Worm (Caenorhabditis elegans) whole organism, mixed stage, embryonic: Measurements from ENCODE around the gene nhr-223.
"Not testable (repeated sequence)": the region's sequence is repeated elsewhere in the genome, so short reads cannot be mapped to it uniquely, and the experiment has no call there.

ENCODE experiments used
- bed-3 ChIP-seq: fragments of 200-800 bp; sonication (Bioruptor generic); optimal IDR thresholded peaks from 3 replicates; lab custom pipeline; 2018; ENCODE audit warnings: mild to moderate bottlenecking, missing genetic modification characterization, moderate library complexity, missing compliant biosample characterization
- blmp-1 ChIP-seq: fragments of 150-350 bp; optimal IDR thresholded peaks from 2 replicates; lab custom pipeline; 2014; ENCODE audit warnings: missing biosample characterization, missing genetic modification characterization
- ceh-39 ChIP-seq: fragments of 150-350 bp; optimal IDR thresholded peaks from 2 replicates; lab custom pipeline; 2014; ENCODE audit warnings: missing biosample characterization, missing genetic modification characterization
- ceh-43 ChIP-seq: fragments of 200-800 bp; sonication (Bioruptor generic); optimal IDR thresholded peaks from 2 replicates; lab custom pipeline; 2018; ENCODE audit warnings: mild to moderate bottlenecking, missing genetic modification characterization, moderate library complexity, missing compliant biosample characterization
- ceh-83 ChIP-seq: fragments of 200-800 bp; sonication (Bioruptor generic); optimal IDR thresholded peaks from 2 replicates; lab custom pipeline; 2018; ENCODE audit warnings: mild to moderate bottlenecking, missing genetic modification characterization, missing compliant biosample characterization
- ces-1 ChIP-seq: fragments of 150-350 bp; optimal IDR thresholded peaks from 2 replicates; lab custom pipeline; 2014; ENCODE audit warnings: missing biosample characterization, missing genetic modification reagents, missing genetic modification characterization
- cnd-1 ChIP-seq: fragments of 200-800 bp; sonication (Bioruptor generic); optimal IDR thresholded peaks from 2 replicates; lab custom pipeline; 2018; ENCODE audit warnings: mild to moderate bottlenecking, missing genetic modification characterization, missing compliant biosample characterization
- drap-1 ChIP-seq: fragments of 200-800 bp; sonication (Bioruptor generic); optimal IDR thresholded peaks from 3 replicates; lab custom pipeline; 2018; ENCODE audit warnings: mild to moderate bottlenecking, missing genetic modification characterization, missing compliant biosample characterization
- elt-1 ChIP-seq: sonication (generic microtip); optimal IDR thresholded peaks from 2 replicates; lab custom pipeline; 2017; ENCODE audit warnings: missing genetic modification characterization, mild to moderate bottlenecking, missing compliant biosample characterization, antibody characterized with exemption, moderate library complexity, borderline replicate concordance; ENCODE audit not compliant: insufficient read depth
- elt-3 ChIP-seq: fragments of 150-350 bp; optimal IDR thresholded peaks from 2 replicates; lab custom pipeline; 2014; ENCODE audit warnings: missing biosample characterization, missing genetic modification characterization
- ham-2 ChIP-seq: fragments of 200-800 bp; sonication (Bioruptor generic); optimal IDR thresholded peaks from 2 replicates; lab custom pipeline; 2018; ENCODE audit warnings: mild to moderate bottlenecking, missing genetic modification characterization, missing compliant biosample characterization
- hlh-1 ChIP-seq: fragments of 150-350 bp; optimal IDR thresholded peaks from 2 replicates; lab custom pipeline; 2014; ENCODE audit warnings: missing biosample characterization, missing genetic modification reagents, missing genetic modification characterization
- lin-13 ChIP-seq: fragments of 150-350 bp; optimal IDR thresholded peaks from 2 replicates; lab custom pipeline; 2014; ENCODE audit warnings: missing biosample characterization, missing genetic modification characterization
- lin-32 ChIP-seq: fragments of 200-800 bp; sonication (Bioruptor generic); optimal IDR thresholded peaks from 2 replicates; lab custom pipeline; 2018; ENCODE audit warnings: mild to moderate bottlenecking, missing genetic modification characterization, missing compliant biosample characterization
- lsy-2 ChIP-seq: fragments of 150-350 bp; optimal IDR thresholded peaks from 2 replicates; lab custom pipeline; 2014; ENCODE audit warnings: missing biosample characterization, missing genetic modification characterization
- mab-5 ChIP-seq: fragments of 150-350 bp; optimal IDR thresholded peaks from 2 replicates; lab custom pipeline; 2014; ENCODE audit warnings: missing biosample characterization, missing genetic modification characterization
- mls-2 ChIP-seq: sonication (generic microtip); optimal IDR thresholded peaks from 2 replicates; lab custom pipeline; 2016; ENCODE audit warnings: mild to moderate bottlenecking, missing genetic modification characterization, moderate library complexity, missing compliant biosample characterization
- nhr-2 ChIP-seq: fragments of 150-350 bp; optimal IDR thresholded peaks from 2 replicates; lab custom pipeline; 2014; ENCODE audit warnings: missing biosample characterization, missing genetic modification characterization
- nhr-237 ChIP-seq: fragments of 150-350 bp; optimal IDR thresholded peaks from 2 replicates; lab custom pipeline; 2014; ENCODE audit warnings: missing biosample characterization, missing genetic modification characterization
- nhr-28 ChIP-seq: fragments of 150-350 bp; optimal IDR thresholded peaks from 2 replicates; lab custom pipeline; 2014; ENCODE audit warnings: missing biosample characterization, missing genetic modification characterization
- nhr-76 ChIP-seq: sonication (generic microtip); optimal IDR thresholded peaks from 2 replicates; lab custom pipeline; 2017; ENCODE audit warnings: missing biosample characterization, missing genetic modification characterization
- pha-4 ChIP-seq: fragments of 150-350 bp; optimal IDR thresholded peaks from 2 replicates; lab custom pipeline; 2018; ENCODE audit warnings: missing biosample characterization, missing genetic modification reagents, missing genetic modification characterization
- sem-2 ChIP-seq: fragments of 200-800 bp; sonication (Bioruptor generic); optimal IDR thresholded peaks from 2 replicates; lab custom pipeline; 2018; ENCODE audit warnings: mild to moderate bottlenecking, missing genetic modification characterization, missing compliant biosample characterization
- snpc-4 ChIP-seq: fragments of 150-350 bp; optimal IDR thresholded peaks from 2 replicates; lab custom pipeline; 2014; ENCODE audit warnings: missing biosample characterization, missing genetic modification characterization
- sptf-1 ChIP-seq: sonication (generic microtip); optimal IDR thresholded peaks from 2 replicates; lab custom pipeline; 2017; ENCODE audit warnings: mild to moderate bottlenecking, missing genetic modification characterization, moderate library complexity, missing compliant biosample characterization
- tbx-8 ChIP-seq: fragments of 200-800 bp; sonication (Bioruptor generic); optimal IDR thresholded peaks from 2 replicates; lab custom pipeline; 2018; ENCODE audit warnings: mild to moderate bottlenecking, missing genetic modification characterization, moderate library complexity, missing compliant biosample characterization
- unc-39 ChIP-seq: fragments of 150-350 bp; optimal IDR thresholded peaks from 2 replicates; lab custom pipeline; 2014; ENCODE audit warnings: missing biosample characterization, missing genetic modification characterization
- unc-62 ChIP-seq: fragments of 150-350 bp; optimal IDR thresholded peaks from 2 replicates; lab custom pipeline; 2014; ENCODE audit warnings: missing biosample characterization, missing genetic modification reagents, missing genetic modification characterization
- zip-8 ChIP-seq: fragments of 150-350 bp; optimal IDR thresholded peaks from 2 replicates; lab custom pipeline; 2014; ENCODE audit warnings: missing biosample characterization, missing genetic modification characterization
- ztf-11 ChIP-seq: fragments of 150-350 bp; optimal IDR thresholded peaks from 2 replicates; lab custom pipeline; 2014; ENCODE audit warnings: missing biosample characterization, missing genetic modification characterization

nhr-223 gene

DNA sequence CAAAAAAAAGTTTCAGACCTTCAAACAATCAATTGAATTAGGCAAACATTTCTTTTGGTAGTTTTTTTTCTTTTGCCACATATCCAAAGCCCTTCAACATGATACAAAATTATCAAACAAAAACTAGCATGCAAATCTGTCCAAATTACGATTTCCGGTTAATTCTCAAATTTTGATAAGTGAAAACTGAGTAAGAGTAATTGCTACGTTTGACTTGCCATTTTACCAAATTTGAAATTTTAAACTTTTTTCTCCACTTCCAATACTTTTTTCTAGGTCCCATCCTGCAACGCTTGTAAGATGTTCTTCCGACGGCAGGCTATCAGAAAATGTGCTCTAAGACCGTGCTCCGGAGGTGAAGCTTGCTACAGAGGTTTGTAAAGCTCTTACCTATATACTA, at the start of gene nhr-223:
TSS of gene nhr-223 (plus strand) at position 301 of the 400 bp plus-strand sequence.
- TF ChIP-seq ztf-11 (tag; lab: Kevin White, UChicago) (no peak), snpc-4 (tag; lab: Kevin White, UChicago) (no peak), lin-32 (GFP tag; lab: Kevin White, UChicago) (no peak), cnd-1 (no peak), mab-5 (tag; lab: Kevin White, UChicago) (no peak), ham-2 (GFP tag; lab: Kevin White, UChicago) (no peak), ces-1 (GFP tag; lab: Kevin White, UChicago) (no peak), ceh-83 (GFP tag; lab: Kevin White, UChicago) (no peak), mls-2 (tag; lab: Kevin White, UChicago) (no peak), elt-1 (no peak), ceh-43 (GFP tag; lab: Kevin White, UChicago) (no peak), nhr-76 (tag; lab: Kevin White, UChicago) (no peak), zip-8 (no peak), drap-1 (GFP tag; lab: Kevin White, UChicago) (no peak)

DNA sequence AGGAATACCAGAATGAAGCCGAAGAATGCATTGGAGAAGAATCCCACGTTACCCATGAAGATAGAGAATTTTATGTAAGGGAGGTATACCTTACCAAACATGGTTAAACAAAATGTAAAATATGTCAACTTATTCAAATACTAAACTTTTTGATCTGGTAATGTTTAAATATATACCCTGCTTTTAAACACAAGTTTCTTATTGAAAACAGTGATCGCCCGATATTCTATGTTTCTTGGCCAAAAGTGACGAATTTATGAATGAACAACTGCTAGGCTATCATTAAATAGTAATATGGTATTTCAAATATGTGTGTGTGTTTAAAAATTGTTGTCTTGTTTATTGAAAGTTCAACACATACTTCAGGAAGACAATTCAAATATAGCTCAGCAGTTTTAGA, 47.8 kb upstream of the nhr-223 start, which contains the start of gene T23D5.8:
TSS of gene T23D5.8 (minus strand) at position 101 of the 400 bp plus-strand sequence.
- TF ChIP-seq bed-3 (GFP tag; lab: Kevin White, UChicago); mab-5 (tag; lab: Kevin White, UChicago); sem-2: not testable (repeated sequence)

DNA sequence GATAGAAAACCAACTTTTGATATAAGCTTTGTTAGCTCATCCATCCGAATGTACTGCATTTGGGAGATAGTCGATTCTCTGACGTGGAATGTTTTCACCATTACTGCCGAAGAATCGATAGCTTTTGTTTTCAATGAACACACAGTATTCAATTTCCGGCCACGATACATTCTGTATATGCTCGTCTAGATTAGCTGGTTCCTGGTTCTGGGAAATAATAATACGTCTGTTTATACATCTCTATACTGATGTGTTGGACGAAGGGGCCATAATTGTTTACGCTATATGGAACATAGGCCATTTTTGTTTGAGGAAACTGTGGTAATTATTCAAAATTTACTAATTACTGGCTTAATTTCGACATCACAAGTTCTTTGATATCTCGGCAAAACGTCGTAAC, 46.1 kb upstream of the nhr-223 start, which contains the start of gene str-6:
TSS of gene str-6 (minus strand) at position 101 of the 400 bp plus-strand sequence.
- TF ChIP-seq ceh-39 (tag; lab: Kevin White, UChicago) = no peak
- TF ChIP-seq cnd-1 = no peak
- no peak for TF ChIP-seq nhr-28
- TF ChIP-seq ham-2 (GFP tag; lab: Kevin White, UChicago) = no peak
- TF ChIP-seq tbx-8 (GFP tag; lab: Kevin White, UChicago) = no peak
- no peak for TF ChIP-seq bed-3 (GFP tag; lab: Kevin White, UChicago)
- TF ChIP-seq nhr-237 (tag; lab: Kevin White, UChicago) = no peak
- no peak for TF ChIP-seq lin-32 (GFP tag; lab: Kevin White, UChicago)

DNA sequence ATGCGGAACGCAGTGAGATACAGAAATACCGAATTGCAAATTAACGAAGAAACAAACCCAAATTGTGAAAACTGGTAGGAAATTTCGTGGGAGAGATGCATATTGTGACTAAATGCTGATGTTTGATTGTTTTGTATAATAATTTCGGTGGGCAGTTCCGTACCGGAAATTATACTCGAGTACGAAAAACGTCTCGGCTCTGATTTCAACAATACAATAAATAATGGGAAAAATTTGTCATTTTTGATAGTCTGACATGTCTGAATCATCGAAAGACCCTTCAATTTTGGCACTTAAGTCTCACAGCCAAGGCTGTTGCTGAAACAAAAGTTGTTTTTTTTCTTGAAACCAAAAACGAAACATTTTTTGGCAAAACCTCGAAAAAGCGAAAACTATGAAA, 44.1 kb upstream of the nhr-223 start, which contains the start of gene str-43:
TSS of gene str-43 (minus strand) at position 101 of the 400 bp plus-strand sequence.
- TF ChIP-seq unc-39 (tag; lab: Kevin White, UChicago) = no peak
- TF ChIP-seq snpc-4 (tag; lab: Kevin White, UChicago) = no peak
- no peak for TF ChIP-seq sptf-1 (tag; lab: Kevin White, UChicago)
- no peak for TF ChIP-seq ham-2 (GFP tag; lab: Kevin White, UChicago)
- TF ChIP-seq pha-4 = no peak
- TF ChIP-seq lin-13 (tag; lab: Kevin White, UChicago) = no peak
- no peak for TF ChIP-seq hlh-1 (tag; lab: Kevin White, UChicago)
- no peak for TF ChIP-seq nhr-237 (tag; lab: Kevin White, UChicago)
- no peak for TF ChIP-seq cnd-1
- TF ChIP-seq elt-3 = no peak
- no peak for TF ChIP-seq lsy-2 (tag; lab: Kevin White, UChicago)
- TF ChIP-seq blmp-1 = no peak
- no peak for TF ChIP-seq ces-1 (GFP tag; lab: Kevin White, UChicago)
- TF ChIP-seq mab-5 (tag; lab: Kevin White, UChicago) = no peak
- no peak for TF ChIP-seq ceh-39 (tag; lab: Kevin White, UChicago)
- TF ChIP-seq ceh-83 (GFP tag; lab: Kevin White, UChicago) = no peak
- no peak for TF ChIP-seq nhr-2 (tag; lab: Kevin White, UChicago)
- TF ChIP-seq lin-32 (GFP tag; lab: Kevin White, UChicago) = no peak
- TF ChIP-seq sem-2 = no peak
- TF ChIP-seq zip-8 = no peak

DNA sequence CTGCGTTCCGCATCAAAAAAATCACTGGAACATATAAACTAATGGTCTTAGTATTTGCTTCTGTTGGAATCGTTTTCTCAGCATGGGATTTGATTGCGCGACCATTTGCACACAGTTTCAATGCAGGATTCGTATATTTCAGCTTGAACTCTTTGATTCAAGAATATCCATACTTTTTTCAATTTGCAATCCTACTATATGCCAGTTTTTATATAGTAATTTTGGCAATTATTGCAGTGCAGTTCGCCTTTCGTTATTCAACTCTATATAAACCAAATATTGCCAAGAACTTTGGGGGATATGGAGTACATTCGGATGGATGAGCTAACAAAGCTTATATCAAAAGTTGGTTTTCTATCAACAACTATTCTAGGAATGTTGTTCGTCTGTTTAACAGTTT, 43.2 kb upstream of the nhr-223 start, which contains the start of gene str-5:
TSS of gene str-5 (plus strand) at position 301 of the 400 bp plus-strand sequence.
- not testable (repeated sequence) for TF ChIP-seq snpc-4 (tag; lab: Kevin White, UChicago); unc-62 (GFP tag; lab: Kevin White, UChicago); cnd-1
